Worm (Caenorhabditis elegans) whole organism, L4 larva: ENCODE results near the gene W04D2.4.

ENCODE experiments used
- F10B5.3 ChIP-seq: sonication (generic microtip); optimal IDR thresholded peaks from 2 replicates; lab custom pipeline; 2016; ENCODE audit warnings: mild to moderate bottlenecking, missing genetic modification characterization, missing compliant biosample characterization
- F44E2.7 ChIP-seq: fragments of 200-800 bp; sonication (Bioruptor generic); IDR thresholded peaks from 2 replicates; pipeline ENCODE4 v2.1.2; 2022; ENCODE audit warnings: missing genetic modification characterization, missing compliant biosample characterization
- Y5F2A.4 ChIP-seq: fragments of 200-800 bp; sonication (Bioruptor generic); optimal IDR thresholded peaks from 2 replicates; lab custom pipeline; 2018; ENCODE audit warnings: mild to moderate bottlenecking, missing genetic modification characterization, missing compliant biosample characterization
- Y75B8A.6 ChIP-seq: fragments of 200-800 bp; sonication (Bioruptor generic); IDR thresholded peaks from 2 replicates; pipeline ENCODE4 v1.3.6; 2022; ENCODE audit warnings: missing genetic modification reagents, missing genetic modification characterization, missing compliant biosample characterization
- aha-1 ChIP-seq: fragments of 150-350 bp; peaks from one replicate; lab custom pipeline; 2014; ENCODE audit warnings: missing biosample characterization, missing genetic modification characterization
- ama-1 ChIP-seq: fragments of 150-350 bp; optimal IDR thresholded peaks from 2 replicates; lab custom pipeline; 2014; ENCODE audit warnings: inconsistent platforms, mixed read lengths
- ceh-32 ChIP-seq: sonication (generic microtip); optimal IDR thresholded peaks from 2 replicates; lab custom pipeline; 2016; ENCODE audit warnings: mild to moderate bottlenecking, missing genetic modification characterization, missing compliant biosample characterization; ENCODE audit not compliant: poor library complexity
- ceh-62 ChIP-seq: sonication (generic microtip); optimal IDR thresholded peaks from 2 replicates; lab custom pipeline; 2017; ENCODE audit warnings: missing biosample characterization, missing genetic modification characterization
- cey-2 ChIP-seq: sonication (generic microtip); optimal IDR thresholded peaks from 3 replicates; lab custom pipeline; 2017; ENCODE audit warnings: missing genetic modification characterization, mild to moderate bottlenecking, missing compliant biosample characterization, antibody characterized with exemption, borderline replicate concordance; ENCODE audit not compliant: insufficient read depth
- ctbp-1 ChIP-seq: fragments of 200-800 bp; sonication (Bioruptor generic); IDR thresholded peaks from 2 replicates; pipeline ENCODE4 v1.3.6; 2022; ENCODE audit warnings: missing genetic modification reagents, missing genetic modification characterization, missing compliant biosample characterization
- daf-16 ChIP-seq, 3 experiments: sonication (generic microtip); optimal IDR thresholded peaks; 2 replicates each; lab custom pipeline; 2016 to 2017; ENCODE audit warnings: missing genetic modification characterization in 3 of 3, missing genetic modification reagents in 3 of 3, mild to moderate bottlenecking in 2 of 3, missing compliant biosample characterization in 2 of 3, missing biosample characterization in 1 of 3, moderate library complexity in 1 of 3
- daf-19 ChIP-seq: fragments of 200-800 bp; sonication (Bioruptor generic); conservative IDR thresholded peaks from 2 replicates; pipeline ENCODE4 v1.3.6; 2022; ENCODE audit warnings: missing genetic modification characterization, missing compliant biosample characterization
- daf-8 ChIP-seq: fragments of 200-800 bp; sonication (Bioruptor generic); IDR thresholded peaks from 2 replicates; pipeline ENCODE4 v1.3.6; 2022; ENCODE audit warnings: missing genetic modification characterization, missing compliant biosample characterization
- egl-43 ChIP-seq: fragments of 200-800 bp; sonication (Bioruptor generic); IDR thresholded peaks from 2 replicates; pipeline ENCODE4 v1.3.6; 2022; ENCODE audit warnings: missing genetic modification reagents, missing genetic modification characterization, missing compliant biosample characterization
- fkh-10 ChIP-seq: fragments of 150-350 bp; optimal IDR thresholded peaks from 2 replicates; lab custom pipeline; 2014; ENCODE audit warnings: missing biosample characterization, missing genetic modification reagents, missing genetic modification characterization
- gei-8 ChIP-seq: fragments of 200-800 bp; sonication (Bioruptor generic); optimal IDR thresholded peaks from 2 replicates; lab custom pipeline; 2018; ENCODE audit warnings: mild to moderate bottlenecking, missing genetic modification characterization, missing compliant biosample characterization
- hlh-11 ChIP-seq: fragments of 200-800 bp; sonication (Bioruptor generic); optimal IDR thresholded peaks from 2 replicates; lab custom pipeline; 2018; ENCODE audit warnings: mild to moderate bottlenecking, missing genetic modification characterization, missing compliant biosample characterization
- hlh-30 ChIP-seq: sonication (generic microtip); optimal IDR thresholded peaks from 2 replicates; lab custom pipeline; 2017; ENCODE audit warnings: antibody characterized with exemption, mild to moderate bottlenecking, missing genetic modification characterization, missing compliant biosample characterization; ENCODE audit not compliant: insufficient read depth
- jun-1 ChIP-seq: fragments of 150-350 bp; optimal IDR thresholded peaks from 2 replicates; lab custom pipeline; 2014; ENCODE audit warnings: missing biosample characterization, missing genetic modification reagents, missing genetic modification characterization
- lin-1 ChIP-seq: fragments of 200-800 bp; sonication (Bioruptor generic); IDR thresholded peaks from 2 replicates; pipeline ENCODE4 v1.3.6; 2022; ENCODE audit warnings: missing genetic modification reagents, missing genetic modification characterization, missing compliant biosample characterization
- lin-13 ChIP-seq: fragments of 150-350 bp; optimal IDR thresholded peaks from 2 replicates; lab custom pipeline; 2014; ENCODE audit warnings: missing biosample characterization, missing genetic modification reagents, missing genetic modification characterization
- madf-5 ChIP-seq, 2 experiments: fragments of 200-800 bp; sonication (Bioruptor generic); IDR thresholded peaks; 2 replicates each; pipeline ENCODE4 v1.3.6; 2022; ENCODE audit warnings: missing compliant biosample characterization in 2 of 2, missing genetic modification characterization in 2 of 2
- madf-9 ChIP-seq: fragments of 200-800 bp; sonication (Bioruptor generic); conservative IDR thresholded peaks from 2 replicates; pipeline ENCODE4 v1.3.6; 2022; ENCODE audit warnings: missing genetic modification reagents, missing genetic modification characterization, missing compliant biosample characterization
- mdt-29 ChIP-seq: fragments of 200-800 bp; sonication (Bioruptor generic); IDR thresholded peaks from 2 replicates; pipeline ENCODE4 v1.3.6; 2022; ENCODE audit warnings: missing genetic modification reagents, missing genetic modification characterization, missing compliant biosample characterization
- mxl-2 ChIP-seq: fragments of 200-800 bp; sonication (Bioruptor generic); conservative IDR thresholded peaks from 2 replicates; pipeline ENCODE4 v1.3.6; 2022; ENCODE audit warnings: missing genetic modification reagents, missing genetic modification characterization, missing compliant biosample characterization
- mxl-3 ChIP-seq: fragments of 200-800 bp; sonication (Bioruptor generic); optimal IDR thresholded peaks from 2 replicates; lab custom pipeline; 2018; ENCODE audit warnings: mild to moderate bottlenecking, missing genetic modification characterization, missing compliant biosample characterization
- nhr-11 ChIP-seq: fragments of 150-350 bp; optimal IDR thresholded peaks from 2 replicates; lab custom pipeline; 2014; ENCODE audit warnings: missing biosample characterization, missing genetic modification characterization
- nhr-28 ChIP-seq: fragments of 150-350 bp; optimal IDR thresholded peaks from 2 replicates; lab custom pipeline; 2014; ENCODE audit warnings: missing biosample characterization, missing genetic modification characterization
- nhr-41 ChIP-seq: fragments of 200-800 bp; sonication (Bioruptor generic); IDR thresholded peaks from 2 replicates; pipeline ENCODE4 v1.3.6; 2022; ENCODE audit warnings: missing genetic modification reagents, missing genetic modification characterization, missing compliant biosample characterization
- nhr-48 ChIP-seq: sonication (generic microtip); optimal IDR thresholded peaks from 2 replicates; lab custom pipeline; 2016; ENCODE audit warnings: mild to moderate bottlenecking, missing genetic modification characterization, missing compliant biosample characterization
- nhr-6 ChIP-seq: fragments of 150-350 bp; optimal IDR thresholded peaks from 2 replicates; lab custom pipeline; 2014; ENCODE audit warnings: missing biosample characterization, missing genetic modification characterization
- nhr-77 ChIP-seq: fragments of 150-350 bp; optimal IDR thresholded peaks from 2 replicates; lab custom pipeline; 2014; ENCODE audit warnings: missing biosample characterization, missing genetic modification characterization
- php-3 ChIP-seq: fragments of 200-800 bp; sonication (Bioruptor generic); IDR thresholded peaks from 2 replicates; pipeline ENCODE4 v1.3.6; 2022; ENCODE audit warnings: missing genetic modification reagents, missing genetic modification characterization, missing compliant biosample characterization
- pqm-1 ChIP-seq: sonication (generic microtip); optimal IDR thresholded peaks from 2 replicates; lab custom pipeline; 2017; ENCODE audit warnings: missing biosample characterization, missing genetic modification characterization
- rbr-2 ChIP-seq: sonication (generic microtip); optimal IDR thresholded peaks from 2 replicates; lab custom pipeline; 2016; ENCODE audit warnings: missing genotype, missing genetic modification characterization, missing compliant biosample characterization
- set-16 ChIP-seq: fragments of 200-800 bp; sonication (Bioruptor generic); IDR thresholded peaks from 2 replicates; pipeline ENCODE4 v1.3.6; 2022; ENCODE audit warnings: missing genetic modification reagents, missing genetic modification characterization, missing compliant biosample characterization
- snpc-4 ChIP-seq: fragments of 150-350 bp; optimal IDR thresholded peaks from 2 replicates; lab custom pipeline; 2014; ENCODE audit warnings: missing biosample characterization, missing genetic modification characterization
- spr-3 ChIP-seq: fragments of 200-800 bp; sonication (Bioruptor generic); optimal IDR thresholded peaks from 2 replicates; lab custom pipeline; 2018; ENCODE audit warnings: mild to moderate bottlenecking, missing genetic modification characterization, missing compliant biosample characterization
- tra-1 ChIP-seq: fragments of 200-800 bp; sonication (Bioruptor generic); IDR thresholded peaks from 2 replicates; pipeline ENCODE4 v1.3.6; 2022; ENCODE audit warnings: missing genetic modification reagents, missing genetic modification characterization, missing compliant biosample characterization
- unc-62 ChIP-seq, 3 experiments: fragments of 150-350 bp in 1 of 3; sonication (generic microtip); optimal IDR thresholded peaks in 2 of 3; peaks in 1 of 3; 1 replicate in 1 of 3; 2 replicates in 2 of 3; lab custom pipeline; 2014 to 2017; ENCODE audit warnings: missing biosample characterization in 3 of 3, missing genetic modification characterization in 3 of 3, missing genetic modification reagents in 3 of 3, missing genotype in 1 of 3
- zfp-3 ChIP-seq: fragments of 200-800 bp; sonication (Bioruptor generic); conservative IDR thresholded peaks from 2 replicates; pipeline ENCODE4 v1.3.6; 2022; ENCODE audit warnings: missing genetic modification reagents, missing genetic modification characterization, missing compliant biosample characterization
- ztf-11 ChIP-seq: fragments of 150-350 bp; optimal IDR thresholded peaks from 2 replicates; lab custom pipeline; 2014; ENCODE audit warnings: missing biosample characterization, missing genetic modification characterization
- ztf-7 ChIP-seq: fragments of 150-350 bp; optimal IDR thresholded peaks from 2 replicates; lab custom pipeline; 2014; ENCODE audit warnings: missing biosample characterization, missing genetic modification characterization

Gene W04D2.4

ce11 chrV:12478990-12479389 is 18.6 kb downstream of the W04D2.4 start (continued):
- TF ChIP-seq ctbp-1 (0 out of 2 replicates have a peak, but pooled peaks have one; percentile 34), nhr-11 (tag; lab: Kevin White, UChicago) (peak; percentile 56), mxl-3 (GFP tag; lab: Kevin White, UChicago) (no peak), aha-1 (no peak), ceh-62 (tag; lab: Kevin White, UChicago) (no peak), ceh-32 (tag; lab: Kevin White, UChicago) (no peak), ama-1 (lab: Kevin White, UChicago) (no peak), daf-16 (GFP tag; optimal IDR thresholded peaks at IDR 0.05; lab: Kevin White, UChicago) (peak in 1 of 2 experiments; percentile 86), daf-16 (tag; optimal IDR thresholded peaks at IDR 0.05; lab: Kevin White, UChicago) (no peak), lin-1 (no peak), tra-1 (GFP tag; lab: Robert Waterston, UW) (no peak)

ce11 chrV:12478111-12478510 is 19.4 kb downstream of the W04D2.4 start, which contains the start of gene atn-1:
atn-1 (plus strand) TSS chrV:12478411.
- TF ChIP-seq aha-1, result peak; percentile 59
- no peak for TF ChIP-seq pqm-1 (tag; lab: Kevin White, UChicago)
- no peak for TF ChIP-seq set-16 (GFP tag; lab: Robert Waterston, UW)
- TF ChIP-seq zfp-3 (GFP tag; lab: Robert Waterston, UW), result no peak
- TF ChIP-seq Y75B8A.6 (GFP tag; lab: Robert Waterston, UW), result no peak
- no peak for TF ChIP-seq hlh-30 (tag; lab: Kevin White, UChicago)
- peak in 1 of 2 experiments; percentile 41 for TF ChIP-seq unc-62 (GFP tag; optimal IDR thresholded peaks at IDR 0.05 in 1 of 2; lab: Kevin White, UChicago)
- no peak for TF ChIP-seq unc-62 (tag; optimal IDR thresholded peaks at IDR 0.05; lab: Kevin White, UChicago)
- TF ChIP-seq gei-8, result no peak
- TF ChIP-seq daf-8 (GFP tag; lab: Robert Waterston, UW), result no peak
- TF ChIP-seq egl-43, result no peak
- no peak for TF ChIP-seq php-3 (GFP tag; lab: Robert Waterston, UW)

- TF ChIP-seq ctbp-1, result 0 out of 2 replicates have a peak, but pooled peaks have one; percentile 10
- TF ChIP-seq spr-3, result no peak
- TF ChIP-seq nhr-11 (tag; lab: Kevin White, UChicago), result peak; percentile 41
- no peak for TF ChIP-seq nhr-48 (tag; lab: Kevin White, UChicago)
- TF ChIP-seq madf-9 (GFP tag; lab: Robert Waterston, UW), result peak; percentile 44; the same call in 1 of the 2 replicates
- TF ChIP-seq F44E2.7 (GFP tag; lab: Robert Waterston, UW), result no peak
- no peak for TF ChIP-seq tra-1 (GFP tag; lab: Robert Waterston, UW)
- no peak for TF ChIP-seq daf-19
- no peak for TF ChIP-seq ztf-7 (tag; lab: Kevin White, UChicago)
- TF ChIP-seq rbr-2 (tag; lab: Kevin White, UChicago), result no peak
- TF ChIP-seq hlh-11 (tag; lab: Kevin White, UChicago), result peak; percentile 50
- no peak for TF ChIP-seq pqm-1 (tag; lab: Kevin White, UChicago)
- TF ChIP-seq nhr-6 (tag; lab: Kevin White, UChicago), result no peak
- no peak for TF ChIP-seq aha-1
- no peak for TF ChIP-seq madf-5 (GFP tag; IDR thresholded peaks at IDR 0.05; lab: Robert Waterston, UW)
- no peak for TF ChIP-seq nhr-77 (tag; lab: Kevin White, UChicago)
- peak in 1 of 2 experiments; percentile 65 for TF ChIP-seq unc-62 (GFP tag; optimal IDR thresholded peaks at IDR 0.05 in 1 of 2; lab: Kevin White, UChicago)
- TF ChIP-seq unc-62 (tag; optimal IDR thresholded peaks at IDR 0.05; lab: Kevin White, UChicago), result no peak
- TF ChIP-seq nhr-28, result no peak
- peak in 1 of 2 experiments; percentile 12 for TF ChIP-seq daf-16 (GFP tag; optimal IDR thresholded peaks at IDR 0.05; lab: Kevin White, UChicago)
- no peak for TF ChIP-seq daf-16 (tag; optimal IDR thresholded peaks at IDR 0.05; lab: Kevin White, UChicago)
- peak; percentile 54 for TF ChIP-seq set-16 (GFP tag; lab: Robert Waterston, UW)
- TF ChIP-seq jun-1 (tag; lab: Kevin White, UChicago), result no peak
- TF ChIP-seq zfp-3 (GFP tag; lab: Robert Waterston, UW), result 0 out of 2 replicates have a peak, but pooled peaks have one; percentile 34
- TF ChIP-seq lin-1, result no peak
These were observed 20.4 kb downstream of the W04D2.4 start for ce11 chrV:12477139-12477538.

- TF ChIP-seq Y5F2A.4 (GFP tag; lab: Kevin White, UChicago) (no peak), fkh-10 (GFP tag; lab: Kevin White, UChicago) (no peak), snpc-4 (tag; lab: Kevin White, UChicago) (no peak), madf-9 (GFP tag; lab: Robert Waterston, UW) (no peak), F10B5.3 (no peak), mdt-29 (GFP tag; lab: Robert Waterston, UW) (peak; percentile 32; the same call in 1 of the 2 replicates), tra-1 (GFP tag; lab: Robert Waterston, UW) (no peak), lin-13 (GFP tag; lab: Kevin White, UChicago) (no peak), ztf-11 (tag; lab: Kevin White, UChicago) (no peak), mxl-3 (GFP tag; lab: Kevin White, UChicago) (no peak), nhr-41 (GFP tag; lab: Robert Waterston, UW) (no peak), F44E2.7 (GFP tag; lab: Robert Waterston, UW) (no peak), unc-62 (GFP tag; optimal IDR thresholded peaks at IDR 0.05 in 1 of 2; lab: Kevin White, UChicago) (no peak), unc-62 (tag; optimal IDR thresholded peaks at IDR 0.05; lab: Kevin White, UChicago) (no peak), mxl-2 (GFP tag; lab: Robert Waterston, UW) (no peak), cey-2 (tag; lab: Kevin White, UChicago) (no peak), ceh-32 (tag; lab: Kevin White, UChicago) (no peak)
These were observed 22.2 kb downstream of the W04D2.4 start for ce11 chrV:12475360-12475759.
